Worm (Caenorhabditis elegans): ENCODE measurements around the gene dhhc-9.

Gene dhhc-9

ce11 chrX:2401883-2402282 lies at the start of gene dhhc-9:
TSS of gene dhhc-9 (minus strand) at chrX:2402036.
- TF ChIP-seq ztf-29 (GFP tag; IDR thresholded peaks at IDR 0.05) (no peak), flt-1 (GFP tag; IDR thresholded peaks at IDR 0.05) (0 out of 2 replicates have a peak, but pooled peaks have one; percentile 34), klf-2 (GFP tag; conservative IDR thresholded peaks at IDR 0.05) (no peak), med-1 (GFP tag; optimal IDR thresholded peaks at IDR 0.05; ENCODE audit: insufficient read depth) (no peak), tab-1 (GFP tag; IDR thresholded peaks at IDR 0.05) (no peak), ref-1 (GFP tag; conservative IDR thresholded peaks at IDR 0.05) (no peak), ztf-23 (GFP tag; IDR thresholded peaks at IDR 0.05) (no peak), T22C8.4 (GFP tag; IDR thresholded peaks at IDR 0.05) (no peak), cog-1 (tag; optimal IDR thresholded peaks at IDR 0.05) (peak; percentile 27)

ce11 chrX:2450994-2451393 lies 49.2 kb upstream of the dhhc-9 start:
- TF ChIP-seq tab-1 (GFP tag; IDR thresholded peaks at IDR 0.05) (0 out of 2 replicates have a peak, but pooled peaks have one; percentile 42), T22C8.4 (GFP tag; IDR thresholded peaks at IDR 0.05) (no peak), ztf-29 (GFP tag; IDR thresholded peaks at IDR 0.05) (no peak)

- no peak for TF ChIP-seq ref-1 (GFP tag; conservative IDR thresholded peaks at IDR 0.05)
Measured at ce11 chrX:2447214-2447613, 45.4 kb upstream of the dhhc-9 start.

ce11 chrX:2446185-2446584 lies 44.3 kb upstream of the dhhc-9 start:
- TF ChIP-seq T22C8.4 (GFP tag; IDR thresholded peaks at IDR 0.05) = no peak
- no peak for TF ChIP-seq ztf-23 (GFP tag; IDR thresholded peaks at IDR 0.05)
- no peak for TF ChIP-seq flt-1 (GFP tag; IDR thresholded peaks at IDR 0.05)
- TF ChIP-seq klf-2 (GFP tag; conservative IDR thresholded peaks at IDR 0.05) = no peak
- no peak for TF ChIP-seq med-1 (GFP tag; optimal IDR thresholded peaks at IDR 0.05; ENCODE audit: insufficient read depth)
- no peak for TF ChIP-seq tab-1 (GFP tag; IDR thresholded peaks at IDR 0.05)
- no peak for TF ChIP-seq ztf-29 (GFP tag; IDR thresholded peaks at IDR 0.05)
- no peak for TF ChIP-seq ref-1 (GFP tag; conservative IDR thresholded peaks at IDR 0.05)
- no peak for TF ChIP-seq cog-1 (tag; optimal IDR thresholded peaks at IDR 0.05)

ce11 chrX:2443304-2443703 lies 41.5 kb upstream of the dhhc-9 start, which contains the start of gene T07D1.3:
TSS of gene T07D1.3 (minus strand) at chrX:2443404.
- no peak for TF ChIP-seq ztf-23 (GFP tag; IDR thresholded peaks at IDR 0.05)
- no peak for TF ChIP-seq tab-1 (GFP tag; IDR thresholded peaks at IDR 0.05)
- no peak for TF ChIP-seq flt-1 (GFP tag; IDR thresholded peaks at IDR 0.05)
- TF ChIP-seq ztf-29 (GFP tag; IDR thresholded peaks at IDR 0.05) = no peak
- no peak for TF ChIP-seq med-1 (GFP tag; optimal IDR thresholded peaks at IDR 0.05; ENCODE audit: insufficient read depth)
- TF ChIP-seq ref-1 (GFP tag; conservative IDR thresholded peaks at IDR 0.05) = no peak
- TF ChIP-seq cog-1 (tag; optimal IDR thresholded peaks at IDR 0.05) = no peak
- no peak for TF ChIP-seq T22C8.4 (GFP tag; IDR thresholded peaks at IDR 0.05)
- TF ChIP-seq klf-2 (GFP tag; conservative IDR thresholded peaks at IDR 0.05) = no peak

ce11 chrX:2441163-2441562 lies 39.3 kb upstream of the dhhc-9 start:
- no peak for TF ChIP-seq ztf-23 (GFP tag; IDR thresholded peaks at IDR 0.05)
- TF ChIP-seq ref-1 (GFP tag; conservative IDR thresholded peaks at IDR 0.05) = no peak
- no peak for TF ChIP-seq tab-1 (GFP tag; IDR thresholded peaks at IDR 0.05)
- TF ChIP-seq cog-1 (tag; optimal IDR thresholded peaks at IDR 0.05) = no peak
- TF ChIP-seq med-1 (GFP tag; optimal IDR thresholded peaks at IDR 0.05; ENCODE audit: insufficient read depth) = no peak
- TF ChIP-seq ztf-29 (GFP tag; IDR thresholded peaks at IDR 0.05) = no peak
- no peak for TF ChIP-seq flt-1 (GFP tag; IDR thresholded peaks at IDR 0.05)

ce11 chrX:2439728-2440127 lies 37.9 kb upstream of the dhhc-9 start:
- TF ChIP-seq tab-1 (GFP tag; IDR thresholded peaks at IDR 0.05) = no peak
- no peak for TF ChIP-seq klf-2 (GFP tag; conservative IDR thresholded peaks at IDR 0.05)
- no peak for TF ChIP-seq ref-1 (GFP tag; conservative IDR thresholded peaks at IDR 0.05)
- no peak for TF ChIP-seq flt-1 (GFP tag; IDR thresholded peaks at IDR 0.05)
- no peak for TF ChIP-seq ztf-29 (GFP tag; IDR thresholded peaks at IDR 0.05)
- TF ChIP-seq med-1 (GFP tag; optimal IDR thresholded peaks at IDR 0.05; ENCODE audit: insufficient read depth) = no peak
- TF ChIP-seq ztf-23 (GFP tag; IDR thresholded peaks at IDR 0.05) = no peak
- TF ChIP-seq cog-1 (tag; optimal IDR thresholded peaks at IDR 0.05) = no peak
- TF ChIP-seq T22C8.4 (GFP tag; IDR thresholded peaks at IDR 0.05) = no peak

ce11 chrX:2439309-2439708 lies 37.5 kb upstream of the dhhc-9 start:
- TF ChIP-seq T22C8.4 (GFP tag; IDR thresholded peaks at IDR 0.05) (no peak), tab-1 (GFP tag; IDR thresholded peaks at IDR 0.05) (no peak), ref-1 (GFP tag; conservative IDR thresholded peaks at IDR 0.05) (no peak), ztf-23 (GFP tag; IDR thresholded peaks at IDR 0.05) (no peak), cog-1 (tag; optimal IDR thresholded peaks at IDR 0.05) (no peak), ztf-29 (GFP tag; IDR thresholded peaks at IDR 0.05) (no peak), klf-2 (GFP tag; conservative IDR thresholded peaks at IDR 0.05) (no peak), med-1 (GFP tag; optimal IDR thresholded peaks at IDR 0.05; ENCODE audit: insufficient read depth) (no peak), flt-1 (GFP tag; IDR thresholded peaks at IDR 0.05) (no peak)

- TF ChIP-seq T22C8.4 (GFP tag; IDR thresholded peaks at IDR 0.05) (no peak), ref-1 (GFP tag; conservative IDR thresholded peaks at IDR 0.05) (no peak), med-1 (GFP tag; optimal IDR thresholded peaks at IDR 0.05; ENCODE audit: insufficient read depth) (no peak), tab-1 (GFP tag; IDR thresholded peaks at IDR 0.05) (no peak)
Measured at ce11 chrX:2438857-2439256, 37.0 kb upstream of the dhhc-9 start, which contains the start of gene gid-2. TSS of gene gid-2 (minus strand) at chrX:2438957.

- no peak for TF ChIP-seq ztf-23 (GFP tag; IDR thresholded peaks at IDR 0.05)
- TF ChIP-seq tab-1 (GFP tag; IDR thresholded peaks at IDR 0.05) = no peak
- TF ChIP-seq T22C8.4 (GFP tag; IDR thresholded peaks at IDR 0.05) = no peak
- no peak for TF ChIP-seq cog-1 (tag; optimal IDR thresholded peaks at IDR 0.05)
- no peak for TF ChIP-seq med-1 (GFP tag; optimal IDR thresholded peaks at IDR 0.05; ENCODE audit: insufficient read depth)
- no peak for TF ChIP-seq ztf-29 (GFP tag; IDR thresholded peaks at IDR 0.05)
- no peak for TF ChIP-seq ref-1 (GFP tag; conservative IDR thresholded peaks at IDR 0.05)
- TF ChIP-seq flt-1 (GFP tag; IDR thresholded peaks at IDR 0.05) = no peak
- no peak for TF ChIP-seq klf-2 (GFP tag; conservative IDR thresholded peaks at IDR 0.05)
Measured at ce11 chrX:2435353-2435752, 33.5 kb upstream of the dhhc-9 start.

All from whole organism, midembryonic.